Worm (Caenorhabditis elegans) whole organism, young adult: ENCODE measurements around the gene ldb-1.

ENCODE experiments used
- B0019.2 ChIP-seq: fragments of 200-800 bp; sonication (Bioruptor generic); conservative IDR thresholded peaks from 2 replicates; pipeline ENCODE4 v1.3.6; 2022; ENCODE audit warnings: missing genetic modification reagents, missing genetic modification characterization, missing compliant biosample characterization
- B0035.1 ChIP-seq: sonication (generic microtip); optimal IDR thresholded peaks from 2 replicates; lab custom pipeline; 2016; ENCODE audit warnings: missing genetic modification characterization, mild to moderate bottlenecking, missing compliant biosample characterization, missing genotype, missing genetic modification reagents
- B0261.1 ChIP-seq: sonication (generic microtip); optimal IDR thresholded peaks from 2 replicates; lab custom pipeline; 2016; ENCODE audit warnings: mild to moderate bottlenecking, missing genetic modification characterization, moderate library complexity, missing compliant biosample characterization
- B0336.3 ChIP-seq: fragments of 200-800 bp; sonication (Bioruptor generic); IDR thresholded peaks from 2 replicates; pipeline ENCODE4 v1.3.6; 2022; ENCODE audit warnings: missing genetic modification characterization, missing compliant biosample characterization
- D2030.7 ChIP-seq: fragments of 200-800 bp; sonication (Bioruptor generic); IDR thresholded peaks from 2 replicates; pipeline ENCODE4 v1.3.6; 2022; ENCODE audit warnings: missing genetic modification reagents, missing genetic modification characterization, missing compliant biosample characterization
- F37B4.10 ChIP-seq: fragments of 200-800 bp; sonication (Bioruptor generic); IDR thresholded peaks from 2 replicates; pipeline ENCODE4 v1.3.6; 2022; ENCODE audit warnings: missing genetic modification characterization, missing compliant biosample characterization
- F39B2.1 ChIP-seq: fragments of 200-800 bp; sonication (Bioruptor generic); IDR thresholded peaks from 2 replicates; pipeline ENCODE4 v1.3.6; 2022; ENCODE audit warnings: missing genetic modification reagents, missing genetic modification characterization, missing compliant biosample characterization
- F55B11.4 ChIP-seq: sonication (generic microtip); optimal IDR thresholded peaks from 2 replicates; lab custom pipeline; 2016; ENCODE audit warnings: missing compliant biosample characterization, missing genetic modification characterization, borderline replicate concordance; ENCODE audit not compliant: insufficient read depth
- F57C9.4 ChIP-seq: sonication (generic microtip); optimal IDR thresholded peaks from 2 replicates; lab custom pipeline; 2017; ENCODE audit warnings: mild to moderate bottlenecking, missing genetic modification characterization, missing compliant biosample characterization
- K11D2.4 ChIP-seq: fragments of 200-800 bp; sonication (Bioruptor generic); IDR thresholded peaks from 2 replicates; pipeline ENCODE4 v1.3.6; 2022; ENCODE audit warnings: missing genetic modification reagents, missing genetic modification characterization, missing compliant biosample characterization
- K12H6.12 ChIP-seq: fragments of 200-800 bp; sonication (Bioruptor generic); optimal IDR thresholded peaks from 2 replicates; lab custom pipeline; 2018; ENCODE audit warnings: mild to moderate bottlenecking, missing genetic modification characterization, missing compliant biosample characterization
- T07F8.4 ChIP-seq: sonication (generic microtip); optimal IDR thresholded peaks from 2 replicates; lab custom pipeline; 2016; ENCODE audit warnings: mild to moderate bottlenecking, missing genetic modification characterization, moderate library complexity, missing compliant biosample characterization
- Y67H2A.10 ChIP-seq: fragments of 200-800 bp; sonication (Bioruptor generic); conservative IDR thresholded peaks from 2 replicates; pipeline ENCODE4 v1.3.6; 2022; ENCODE audit warnings: missing genetic modification reagents, missing genetic modification characterization, missing compliant biosample characterization
- ama-1 ChIP-seq, 3 experiments: fragments of 150-350 bp in 1 of 3; sonication (generic microtip) in 2 of 3; optimal IDR thresholded peaks; 2 replicates each; lab custom pipeline; 2014 to 2018; ENCODE audit warnings: missing biosample characterization in 2 of 3, missing genetic modification characterization in 2 of 3, missing genetic modification reagents in 2 of 3
- aptf-3 ChIP-seq: fragments of 200-800 bp; sonication (Bioruptor generic); IDR thresholded peaks from 2 replicates; pipeline ENCODE4 v1.3.6; 2022; ENCODE audit warnings: missing genetic modification characterization, missing compliant biosample characterization
- attf-3 ChIP-seq: fragments of 200-800 bp; sonication (Bioruptor generic); conservative IDR thresholded peaks from 2 replicates; pipeline ENCODE4 v1.3.6; 2022; ENCODE audit warnings: missing genetic modification reagents, missing genetic modification characterization, missing compliant biosample characterization
- bed-1 ChIP-seq: fragments of 200-800 bp; sonication (Bioruptor generic); IDR thresholded peaks from 2 replicates; pipeline ENCODE4 v1.3.6; 2022; ENCODE audit warnings: missing genetic modification reagents, missing genetic modification characterization, missing compliant biosample characterization
- ceh-40 ChIP-seq: fragments of 200-800 bp; sonication (Bioruptor generic); IDR thresholded peaks from 2 replicates; pipeline ENCODE4 v1.3.6; 2022; ENCODE audit warnings: missing genetic modification characterization, missing compliant biosample characterization
- ceh-79 ChIP-seq: sonication (generic microtip); optimal IDR thresholded peaks from 2 replicates; lab custom pipeline; 2017; ENCODE audit warnings: mild to moderate bottlenecking, missing genetic modification characterization, missing compliant biosample characterization
- ceh-91 ChIP-seq: fragments of 200-800 bp; sonication (Bioruptor generic); IDR thresholded peaks from 2 replicates; pipeline ENCODE4 v1.3.6; 2022; ENCODE audit warnings: missing genetic modification reagents, missing genetic modification characterization, missing compliant biosample characterization
- dox-1 ChIP-seq: fragments of 200-800 bp; sonication (Bioruptor generic); IDR thresholded peaks from 2 replicates; pipeline ENCODE4 v1.3.6; 2022; ENCODE audit warnings: missing genetic modification reagents, missing genetic modification characterization, missing compliant biosample characterization
- dpl-1 ChIP-seq: fragments of 150-350 bp; optimal IDR thresholded peaks from 2 replicates; lab custom pipeline; 2014; ENCODE audit warnings: missing biosample characterization, missing genetic modification reagents, missing genetic modification characterization
- egl-18 ChIP-seq: fragments of 200-800 bp; sonication (Bioruptor generic); IDR thresholded peaks from 2 replicates; pipeline ENCODE4 v1.3.6; 2022; ENCODE audit warnings: missing genetic modification reagents, missing genetic modification characterization, missing compliant biosample characterization
- hmg-1.2 ChIP-seq: fragments of 200-800 bp; sonication (Bioruptor generic); IDR thresholded peaks from 2 replicates; pipeline ENCODE4 v1.3.6; 2022; ENCODE audit warnings: missing genetic modification reagents, missing genetic modification characterization, missing compliant biosample characterization
- let-526 ChIP-seq: fragments of 200-800 bp; sonication (Bioruptor generic); IDR thresholded peaks from 2 replicates; pipeline ENCODE4 v1.3.6; 2022; ENCODE audit warnings: missing genetic modification reagents, missing genetic modification characterization, missing compliant biosample characterization
- let-607 ChIP-seq, 2 experiments: fragments of 200-800 bp in 1 of 2; sonication (Bioruptor generic) in 1 of 2; sonication (generic microtip) in 1 of 2; optimal IDR thresholded peaks; 2 replicates each; lab custom pipeline; 2016 to 2018; ENCODE audit warnings: mild to moderate bottlenecking in 2 of 2, missing compliant biosample characterization in 2 of 2, missing genetic modification characterization in 2 of 2, moderate library complexity in 2 of 2, missing genotype in 1 of 2
- lin-54 ChIP-seq: fragments of 200-800 bp; sonication (Bioruptor generic); optimal IDR thresholded peaks from 2 replicates; lab custom pipeline; 2018; ENCODE audit warnings: mild to moderate bottlenecking, missing genetic modification characterization, missing compliant biosample characterization
- mxl-1 ChIP-seq: sonication (generic microtip); optimal IDR thresholded peaks from 2 replicates; lab custom pipeline; 2016; ENCODE audit warnings: missing genetic modification characterization, missing compliant biosample characterization
- nfya-2 ChIP-seq: fragments of 200-800 bp; sonication (Bioruptor generic); IDR thresholded peaks from 2 replicates; pipeline ENCODE4 v1.3.6; 2022; ENCODE audit warnings: missing genetic modification reagents, missing genetic modification characterization, missing compliant biosample characterization
- nfyb-1 ChIP-seq: fragments of 200-800 bp; sonication (Bioruptor generic); IDR thresholded peaks from 2 replicates; pipeline ENCODE4 v1.3.6; 2022; ENCODE audit warnings: missing genetic modification reagents, missing genetic modification characterization, missing compliant biosample characterization
- nhr-120 ChIP-seq: fragments of 200-800 bp; sonication (Bioruptor generic); IDR thresholded peaks from 2 replicates; pipeline ENCODE4 v1.3.6; 2022; ENCODE audit warnings: missing genetic modification characterization, missing compliant biosample characterization
- nhr-179 ChIP-seq: sonication (generic microtip); optimal IDR thresholded peaks from 2 replicates; lab custom pipeline; 2016; ENCODE audit warnings: mild to moderate bottlenecking, missing genetic modification characterization, missing compliant biosample characterization
- nhr-90 ChIP-seq: sonication (generic microtip); optimal IDR thresholded peaks from 2 replicates; lab custom pipeline; 2016; ENCODE audit warnings: missing genotype, mild to moderate bottlenecking, missing genetic modification characterization, missing compliant biosample characterization
- pbrm-1 ChIP-seq: fragments of 200-800 bp; sonication (Bioruptor generic); IDR thresholded peaks from 2 replicates; pipeline ENCODE4 v1.3.6; 2022; ENCODE audit warnings: missing genetic modification reagents, missing genetic modification characterization, missing compliant biosample characterization
- repo-1 ChIP-seq: sonication (generic microtip); optimal IDR thresholded peaks from 2 replicates; lab custom pipeline; 2017; ENCODE audit warnings: mild to moderate bottlenecking, missing genetic modification characterization, missing compliant biosample characterization
- snpc-1.1 ChIP-seq: sonication (generic microtip); optimal IDR thresholded peaks from 2 replicates; lab custom pipeline; 2017; ENCODE audit warnings: missing genetic modification characterization, mild to moderate bottlenecking, missing compliant biosample characterization, antibody characterized with exemption, moderate library complexity, missing genotype, missing genetic modification reagents; ENCODE audit not compliant: insufficient read depth
- snpc-1.3 ChIP-seq: sonication (generic microtip); optimal IDR thresholded peaks from 2 replicates; lab custom pipeline; 2017; ENCODE audit warnings: missing genetic modification characterization, mild to moderate bottlenecking, missing compliant biosample characterization, antibody characterized with exemption, moderate library complexity, missing genotype, missing genetic modification reagents; ENCODE audit not compliant: insufficient read depth
- snpc-4 ChIP-seq, 5 experiments: fragments of 150-350 bp in 1 of 5; sonication (generic microtip) in 4 of 5; optimal IDR thresholded peaks; 2 replicates each; lab custom pipeline; 2014 to 2018; ENCODE audit warnings: missing genetic modification characterization in 5 of 5, missing biosample characterization in 3 of 5, antibody characterized with exemption in 2 of 5, mild to moderate bottlenecking in 2 of 5, missing compliant biosample characterization in 2 of 5, missing genotype in 2 of 5, moderate library complexity in 2 of 5, missing genetic modification reagents in 1 of 5
- tlf-1 ChIP-seq: fragments of 200-800 bp; sonication (Bioruptor generic); optimal IDR thresholded peaks from 2 replicates; lab custom pipeline; 2018; ENCODE audit warnings: mild to moderate bottlenecking, missing genetic modification characterization, missing compliant biosample characterization
- xnd-1 ChIP-seq: sonication (generic microtip); optimal IDR thresholded peaks from 2 replicates; lab custom pipeline; 2016; ENCODE audit warnings: missing genotype, missing genetic modification reagents, missing genetic modification characterization, missing compliant biosample characterization
- zfh-2 ChIP-seq: fragments of 200-800 bp; sonication (Bioruptor generic); conservative IDR thresholded peaks from 2 replicates; pipeline ENCODE4 v1.3.6; 2022; ENCODE audit warnings: missing genetic modification reagents, missing genetic modification characterization, missing compliant biosample characterization
- ztf-22 ChIP-seq: fragments of 200-800 bp; sonication (Bioruptor generic); optimal IDR thresholded peaks from 2 replicates; lab custom pipeline; 2018; ENCODE audit warnings: mild to moderate bottlenecking, missing genetic modification characterization, moderate library complexity, missing compliant biosample characterization
- ztf-25 ChIP-seq: fragments of 200-800 bp; sonication (Bioruptor generic); IDR thresholded peaks from 2 replicates; pipeline ENCODE4 v1.3.6; 2022; ENCODE audit warnings: missing genetic modification reagents, missing genetic modification characterization, missing compliant biosample characterization
- ztf-28 ChIP-seq: fragments of 200-800 bp; sonication (Bioruptor generic); IDR thresholded peaks from 2 replicates; pipeline ENCODE4 v1.3.6; 2022; ENCODE audit warnings: missing genetic modification reagents, missing genetic modification characterization, missing compliant biosample characterization
- ztf-6 ChIP-seq: fragments of 200-800 bp; sonication (Bioruptor generic); IDR thresholded peaks from 2 replicates; pipeline ENCODE4 v1.3.6; 2022; ENCODE audit warnings: missing genetic modification reagents, missing genetic modification characterization, missing compliant biosample characterization

ldb-1 gene

ce11 chrX:11031047-11031695, 2.5 kb downstream of the ldb-1 start (continued):
- TF ChIP-seq ama-1 (optimal IDR thresholded peaks at IDR 0.05; lab: Kevin White, UChicago) = no peak
- no peak for TF ChIP-seq ama-1 (GFP tag; optimal IDR thresholded peaks at IDR 0.05; lab: Kevin White, UChicago)
- TF ChIP-seq F55B11.4 (tag; lab: Kevin White, UChicago) = no peak
- TF ChIP-seq ceh-91 (GFP tag; lab: Robert Waterston, UW) = no peak
- no peak for TF ChIP-seq B0261.1 (tag; lab: Kevin White, UChicago)
- no peak for TF ChIP-seq tlf-1
- TF ChIP-seq B0336.3 (GFP tag; lab: Robert Waterston, UW) = no peak; the same call in 1 of the 2 replicates
- peak; percentile 99 for TF ChIP-seq zfh-2 (GFP tag; lab: Robert Waterston, UW)
- peak; percentile 68 for TF ChIP-seq repo-1 (tag; lab: Kevin White, UChicago)
- peak; percentile 82 for TF ChIP-seq hmg-1.2
- TF ChIP-seq B0019.2 (GFP tag; lab: Robert Waterston, UW) = no peak
- peak; percentile 54 for TF ChIP-seq T07F8.4 (tag; lab: Kevin White, UChicago)
- no peak for TF ChIP-seq nfya-2
- 0 out of 2 replicates have a peak, but pooled peaks have one; percentile 22 for TF ChIP-seq F37B4.10 (GFP tag; lab: Robert Waterston, UW)
- TF ChIP-seq ztf-6 (GFP tag; lab: Robert Waterston, UW) = no peak
- TF ChIP-seq let-526 (GFP tag; lab: Robert Waterston, UW) = no peak; the same call in 1 of the 2 replicates
- no peak for TF ChIP-seq nhr-120 (GFP tag; lab: Robert Waterston, UW)
- TF ChIP-seq dox-1 (GFP tag; lab: Robert Waterston, UW) = peak; percentile 90
- TF ChIP-seq pbrm-1 (GFP tag; lab: Robert Waterston, UW) = peak; percentile 63
- no peak for TF ChIP-seq snpc-1.3 (tag; lab: Kevin White, UChicago)
- no peak; the same call in 1 of the 2 replicates for TF ChIP-seq attf-3
- TF ChIP-seq nfyb-1 (GFP tag; lab: Robert Waterston, UW) = peak; percentile 80
- TF ChIP-seq B0035.1 (tag; lab: Kevin White, UChicago) = peak; percentile 54
- no peak for TF ChIP-seq aptf-3 (GFP tag; lab: Robert Waterston, UW)
- TF ChIP-seq let-607 (tag; optimal IDR thresholded peaks at IDR 0.05; lab: Kevin White, UChicago) = peak; percentile 52 to 80
- no peak for TF ChIP-seq nhr-179 (tag; lab: Kevin White, UChicago)
- TF ChIP-seq ztf-28 (GFP tag; lab: Robert Waterston, UW) = no peak
- TF ChIP-seq ztf-22 (GFP tag; lab: Kevin White, UChicago) = no peak
- TF ChIP-seq D2030.7 (GFP tag; lab: Robert Waterston, UW) = peak; percentile 26; the same call in 1 of the 2 replicates
- TF ChIP-seq xnd-1 = no peak
- TF ChIP-seq snpc-1.1 (tag; lab: Kevin White, UChicago) = no peak
- TF ChIP-seq K11D2.4 = no peak

DNA sequence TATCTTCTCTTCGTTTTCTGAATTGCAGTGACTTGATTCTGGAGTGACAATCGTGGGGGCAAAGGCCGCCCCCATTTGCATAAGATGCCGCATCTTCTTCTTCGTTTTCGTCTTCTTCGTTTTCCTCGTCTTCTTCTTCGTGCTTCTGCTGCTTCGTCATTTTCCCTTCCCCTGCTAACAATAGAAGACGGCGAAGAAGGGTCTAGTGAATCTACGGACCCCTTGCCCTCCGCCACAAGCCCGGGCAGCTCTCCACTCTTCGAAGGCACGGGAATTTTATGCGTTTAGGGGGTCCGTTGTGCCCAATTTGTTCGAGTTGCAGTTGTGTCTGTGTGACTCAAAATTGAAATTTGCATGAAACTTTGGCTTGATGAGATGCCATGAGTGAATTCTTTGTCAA, 3.2 kb downstream of the ldb-1 start:
- TF ChIP-seq dox-1 (GFP tag; lab: Robert Waterston, UW) (no peak), tlf-1 (no peak), B0019.2 (GFP tag; lab: Robert Waterston, UW) (no peak), F39B2.1 (no peak), egl-18 (GFP tag; lab: Robert Waterston, UW) (no peak), ceh-79 (tag; lab: Kevin White, UChicago) (no peak), K12H6.12 (no peak), zfh-2 (GFP tag; lab: Robert Waterston, UW) (0 out of 2 replicates have a peak, but pooled peaks have one; percentile 9), ceh-40 (GFP tag; lab: Robert Waterston, UW) (no peak), ztf-28 (GFP tag; lab: Robert Waterston, UW) (0 out of 2 replicates have a peak, but pooled peaks have one; percentile 18), mxl-1 (tag; lab: Kevin White, UChicago) (no peak), aptf-3 (GFP tag; lab: Robert Waterston, UW) (no peak), F57C9.4 (tag; lab: Kevin White, UChicago) (no peak), bed-1 (no peak), Y67H2A.10 (GFP tag; lab: Robert Waterston, UW) (no peak), dpl-1 (GFP tag; lab: Kevin White, UChicago) (no peak), T07F8.4 (tag; lab: Kevin White, UChicago) (no peak), nhr-90 (tag; lab: Kevin White, UChicago) (no peak), snpc-4 (GFP tag; optimal IDR thresholded peaks at IDR 0.05; lab: Kevin White, UChicago) (no peak), snpc-4 (tag; optimal IDR thresholded peaks at IDR 0.05; lab: Kevin White, UChicago) (no peak), ztf-25 (GFP tag; lab: Robert Waterston, UW) (no peak), lin-54 (no peak)
